Fruit fly (Drosophila melanogaster) whole organism, embryonic: ENCODE results near the gene in.

Experiments
- Atf6 ChIP-seq: fragments of 200-800 bp; sonication (Bioruptor generic); IDR thresholded peaks from 2 replicates; pipeline ENCODE4 v1.3.6; 2022; ENCODE audit warnings: missing biosample characterization, missing genetic modification characterization
- CG10147 ChIP-seq: fragments of 200-800 bp; sonication (Bioruptor generic); optimal IDR thresholded peaks from 2 replicates; lab custom pipeline; 2019; ENCODE audit warnings: missing biosample characterization, mild to moderate bottlenecking, missing genetic modification characterization, moderate library complexity
- CG10274 ChIP-seq: fragments of 200-800 bp; sonication (Bioruptor generic); optimal IDR thresholded peaks from 3 replicates; lab custom pipeline; 2017; ENCODE audit warnings: missing biosample characterization, mild to moderate bottlenecking, missing genetic modification characterization
- CG12236 ChIP-seq: fragments of 200-800 bp; sonication (Bioruptor generic); optimal IDR thresholded peaks from 2 replicates; lab custom pipeline; 2016; ENCODE audit warnings: missing biosample characterization, missing genetic modification characterization
- CG12942 ChIP-seq: fragments of 200-800 bp; sonication (Bioruptor generic); optimal IDR thresholded peaks from 3 replicates; lab custom pipeline; 2016; ENCODE audit warnings: missing biosample characterization, missing genetic modification characterization
- CG14667 ChIP-seq: fragments of 200-800 bp; sonication (Bioruptor generic); IDR thresholded peaks from 2 replicates; pipeline ENCODE4 v1.3.6; 2022; ENCODE audit warnings: missing biosample characterization, missing genetic modification characterization
- CG1529 ChIP-seq: fragments of 200-800 bp; sonication (Bioruptor generic); optimal IDR thresholded peaks from 3 replicates; lab custom pipeline; 2018; ENCODE audit warnings: missing biosample characterization, missing genetic modification characterization
- CG17359 ChIP-seq: fragments of 200-800 bp; sonication (Bioruptor generic); optimal IDR thresholded peaks from 3 replicates; lab custom pipeline; 2018; ENCODE audit warnings: missing biosample characterization, mild to moderate bottlenecking, missing genetic modification characterization, moderate library complexity
- CG18011 ChIP-seq: fragments of 200-800 bp; sonication (Bioruptor generic); optimal IDR thresholded peaks from 2 replicates; lab custom pipeline; 2017; ENCODE audit warnings: missing biosample characterization, missing genetic modification characterization, mild to moderate bottlenecking, moderate library complexity, missing genotype
- CG1832 ChIP-seq: fragments of 200-800 bp; sonication (Bioruptor generic); optimal IDR thresholded peaks from 2 replicates; lab custom pipeline; 2017; ENCODE audit warnings: missing biosample characterization, mild to moderate bottlenecking, missing genetic modification characterization, inconsistent platforms
- CG30431 ChIP-seq: fragments of 200-800 bp; sonication (Bioruptor generic); optimal IDR thresholded peaks from 2 replicates; lab custom pipeline; 2017; ENCODE audit warnings: missing biosample characterization, missing genetic modification characterization
- CG33213 ChIP-seq: fragments of 200-800 bp; sonication (Bioruptor generic); optimal IDR thresholded peaks from 3 replicates; lab custom pipeline; 2016; ENCODE audit warnings: missing biosample characterization, missing genetic modification characterization
- CG34422 ChIP-seq: fragments of 200-800 bp; sonication (Bioruptor generic); IDR thresholded peaks from 3 replicates; pipeline ENCODE4 v1.3.6; 2022; ENCODE audit warnings: missing biosample characterization, missing genetic modification characterization
- CG3726 ChIP-seq: fragments of 200-800 bp; sonication (Bioruptor generic); IDR thresholded peaks from 3 replicates; pipeline ENCODE4, ENCODE4 v1.3.6; 2022; ENCODE audit warnings: missing biosample characterization, missing genetic modification characterization
- CG3838 ChIP-seq: fragments of 200-800 bp; sonication (Bioruptor generic); optimal IDR thresholded peaks from 3 replicates; lab custom pipeline; 2016; ENCODE audit warnings: missing biosample characterization, missing genetic modification characterization
- CG6689 ChIP-seq: fragments of 200-800 bp; sonication (Bioruptor generic); IDR thresholded peaks from 2 replicates; pipeline ENCODE4 v1.3.6; 2022; ENCODE audit warnings: missing biosample characterization, missing genetic modification characterization
- CG6791 ChIP-seq: fragments of 200-800 bp; sonication (Bioruptor generic); IDR thresholded peaks from 3 replicates; pipeline ENCODE4 v1.3.6; 2022; ENCODE audit warnings: missing biosample characterization, missing genetic modification characterization; ENCODE audit not compliant: partially characterized antibody
- CG7987 ChIP-seq: fragments of 200-800 bp; sonication (Bioruptor generic); optimal IDR thresholded peaks from 2 replicates; lab custom pipeline; 2018; ENCODE audit warnings: missing biosample characterization, mild to moderate bottlenecking, missing genetic modification characterization, moderate library complexity
- CG9876 ChIP-seq: fragments of 200-800 bp; sonication (Bioruptor generic); optimal IDR thresholded peaks from 2 replicates; lab custom pipeline; 2016; ENCODE audit warnings: missing biosample characterization, missing genetic modification characterization
- Chrac-16 ChIP-seq: fragments of 200-800 bp; sonication (Bioruptor generic); optimal IDR thresholded peaks from 3 replicates; lab custom pipeline; 2016; ENCODE audit warnings: missing biosample characterization, missing genetic modification characterization
- CoRest ChIP-seq: fragments of 200-800 bp; sonication (Bioruptor generic); optimal IDR thresholded peaks from 3 replicates; lab custom pipeline; 2018; ENCODE audit warnings: missing biosample characterization, mild to moderate bottlenecking, missing genetic modification characterization, moderate library complexity
- D ChIP-seq, 2 experiments: fragments of 200-800 bp in 1 of 2; fragments of >200 bp in 1 of 2; sonication (Bioruptor generic) in 1 of 2; optimal IDR thresholded peaks; 2 replicates in 1 of 2; 3 replicates in 1 of 2; lab custom pipeline; 2017; ENCODE audit warnings: mild to moderate bottlenecking in 1 of 2, missing biosample characterization in 1 of 2, missing genetic modification characterization in 1 of 2, missing genetic modification reagents in 1 of 2
- Doc2 ChIP-seq: fragments of 200-800 bp; sonication (Bioruptor generic); IDR thresholded peaks from 2 replicates; pipeline ENCODE4 v1.3.6; 2022; ENCODE audit warnings: missing biosample characterization, missing genetic modification characterization
- Drgx ChIP-seq: fragments of 200-800 bp; sonication (Bioruptor generic); IDR thresholded peaks from 2 replicates; pipeline ENCODE4 v1.3.6; 2022; ENCODE audit warnings: missing biosample characterization, missing genetic modification characterization
- Ets97D ChIP-seq: fragments of 200-800 bp; sonication (Bioruptor generic); optimal IDR thresholded peaks from 3 replicates; lab custom pipeline; 2016; ENCODE audit warnings: missing biosample characterization, missing genetic modification characterization
- Gsc ChIP-seq: fragments of 200-800 bp; sonication (Bioruptor generic); IDR thresholded peaks from 2 replicates; pipeline ENCODE4 v1.3.6; 2022; ENCODE audit warnings: missing biosample characterization, missing genetic modification characterization
- HHEX ChIP-seq: fragments of 200-800 bp; sonication (Bioruptor generic); optimal IDR thresholded peaks from 3 replicates; lab custom pipeline; 2017; ENCODE audit warnings: missing biosample characterization, mild to moderate bottlenecking, missing genetic modification characterization, missing genetic modification reagents
- HLH3B ChIP-seq: fragments of 200-800 bp; sonication (Bioruptor generic); IDR thresholded peaks from 2 replicates; pipeline ENCODE4 v1.3.6; 2022; ENCODE audit warnings: missing biosample characterization, missing genetic modification characterization
- MESR4 ChIP-seq: fragments of 200-800 bp; sonication (Bioruptor generic); optimal IDR thresholded peaks from 2 replicates; lab custom pipeline; 2018; ENCODE audit warnings: missing biosample characterization, mild to moderate bottlenecking, missing genetic modification characterization, moderate library complexity
- Mad ChIP-seq: fragments of 200-800 bp; sonication (Bioruptor generic); optimal IDR thresholded peaks from 2 replicates; lab custom pipeline; 2016; ENCODE audit warnings: missing biosample characterization, missing genetic modification characterization
- Meics ChIP-seq: fragments of 200-800 bp; sonication (Bioruptor generic); optimal IDR thresholded peaks from 2 replicates; lab custom pipeline; 2017; ENCODE audit warnings: missing biosample characterization, mild to moderate bottlenecking, missing genetic modification characterization
- Mes4 ChIP-seq: fragments of 200-800 bp; sonication (Bioruptor generic); optimal IDR thresholded peaks from 2 replicates; lab custom pipeline; 2016; ENCODE audit warnings: missing biosample characterization, missing genetic modification characterization
- Oli ChIP-seq: fragments of 200-800 bp; sonication (Bioruptor generic); optimal IDR thresholded peaks from 2 replicates; lab custom pipeline; 2018; ENCODE audit warnings: missing biosample characterization, mild to moderate bottlenecking, missing genetic modification characterization, moderate library complexity
- cg ChIP-seq: fragments of 200-800 bp; sonication (Bioruptor generic); optimal IDR thresholded peaks from 3 replicates; lab custom pipeline; 2019; ENCODE audit warnings: missing biosample characterization, mild to moderate bottlenecking, missing genetic modification characterization, moderate library complexity
- ci ChIP-seq: fragments of 200-800 bp; sonication (Bioruptor generic); IDR thresholded peaks from 3 replicates; pipeline ENCODE4 v1.3.6; 2022; ENCODE audit warnings: missing biosample characterization, missing genetic modification characterization
- dysf ChIP-seq: fragments of 200-800 bp; sonication (Bioruptor generic); IDR thresholded peaks from 3 replicates; pipeline ENCODE4 v1.3.6; 2022; ENCODE audit warnings: missing biosample characterization, missing genetic modification characterization
- emc ChIP-seq: fragments of 200-800 bp; sonication (Bioruptor generic); optimal IDR thresholded peaks from 2 replicates; lab custom pipeline; 2016; ENCODE audit warnings: missing biosample characterization, missing genetic modification characterization
- exex ChIP-seq: fragments of 200-800 bp; sonication (Bioruptor generic); optimal IDR thresholded peaks from 4 replicates; lab custom pipeline; 2018; ENCODE audit warnings: missing biosample characterization, mild to moderate bottlenecking, missing genetic modification characterization, moderate library complexity
- fd3F ChIP-seq: fragments of 200-800 bp; sonication (Bioruptor generic); optimal IDR thresholded peaks from 2 replicates; lab custom pipeline; 2018; ENCODE audit warnings: missing biosample characterization, mild to moderate bottlenecking, missing genetic modification characterization, moderate library complexity
- grn ChIP-seq: fragments of 200-800 bp; sonication (Bioruptor generic); optimal IDR thresholded peaks from 3 replicates; lab custom pipeline; 2017; ENCODE audit warnings: missing biosample characterization, missing genetic modification characterization
- h ChIP-seq: fragments of >200 bp; optimal IDR thresholded peaks from 2 replicates; lab custom pipeline; 2017
- ind ChIP-seq: fragments of 200-800 bp; sonication (Bioruptor generic); optimal IDR thresholded peaks from 3 replicates; lab custom pipeline; 2016; ENCODE audit warnings: missing biosample characterization, missing genetic modification characterization
- klu ChIP-seq: fragments of 200-800 bp; sonication (Bioruptor generic); IDR thresholded peaks from 2 replicates; pipeline ENCODE4 v1.3.6; 2022; ENCODE audit warnings: missing biosample characterization, missing genetic modification characterization
- psq ChIP-seq: fragments of 200-800 bp; sonication (Bioruptor generic); optimal IDR thresholded peaks from 2 replicates; lab custom pipeline; 2017; ENCODE audit warnings: missing biosample characterization, missing genetic modification characterization
- salm ChIP-seq: fragments of 200-800 bp; sonication (Bioruptor generic); optimal IDR thresholded peaks from 2 replicates; lab custom pipeline; 2018; ENCODE audit warnings: missing biosample characterization, mild to moderate bottlenecking, missing genetic modification characterization
- sd ChIP-seq: fragments of 200-800 bp; sonication (Bioruptor generic); optimal IDR thresholded peaks from 3 replicates; lab custom pipeline; 2018; ENCODE audit warnings: missing biosample characterization, mild to moderate bottlenecking, missing genetic modification characterization, moderate library complexity
- so ChIP-seq: fragments of 200-800 bp; sonication (Bioruptor generic); IDR thresholded peaks from 3 replicates; pipeline ENCODE4 v1.3.6; 2022; ENCODE audit warnings: missing biosample characterization, missing genetic modification characterization
- tll ChIP-seq, 2 experiments: fragments of 200-800 bp in 1 of 2; fragments of >200 bp in 1 of 2; sonication (Bioruptor generic) in 1 of 2; optimal IDR thresholded peaks; 2 replicates each; lab custom pipeline; 2017 to 2019; ENCODE audit warnings: missing biosample characterization in 2 of 2, missing genetic modification characterization in 2 of 2, mild to moderate bottlenecking in 1 of 2, moderate library complexity in 1 of 2
- tna ChIP-seq: fragments of 200-800 bp; sonication (Bioruptor generic); IDR thresholded peaks from 2 replicates; pipeline ENCODE4 v1.3.6; 2022; ENCODE audit warnings: missing biosample characterization, missing genetic modification characterization; ENCODE audit not compliant: partially characterized antibody

The in gene

dm6 chr3L:20402665-20403492, 35.9 kb downstream of the in start (continued):
- TF ChIP-seq Mes4 (GFP tag; lab: Kevin White, UChicago) (no peak), fd3F (no peak), D (optimal IDR thresholded peaks at IDR 0.05; lab: Kevin White, UChicago) (peak; percentile 47), D (GFP tag; optimal IDR thresholded peaks at IDR 0.05; lab: Kevin White, UChicago) (peak; percentile 8), exex (no peak), HHEX (GFP tag; lab: Kevin White, UChicago) (no peak), Gsc (GFP tag; lab: Robert Waterston, UW) (no peak), CG1832 (no peak), tna (no peak), Drgx (GFP tag; lab: Robert Waterston, UW) (no peak), Doc2 (no peak), tll (GFP tag; optimal IDR thresholded peaks at IDR 0.05; lab: Kevin White, UChicago) (peak in 1 of 2 experiments; percentile 46), CG33213 (GFP tag; lab: Kevin White, UChicago) (no peak), Oli (tag; lab: Kevin White, UChicago) (peak; percentile 32), Ets97D (GFP tag; lab: Kevin White, UChicago) (no peak), klu (GFP tag; lab: Robert Waterston, UW) (no peak), ci (GFP tag; lab: Robert Waterston, UW) (no peak), Atf6 (GFP tag; lab: Robert Waterston, UW) (no peak), CG30431 (peak; percentile 30), h (lab: Kevin White, UChicago) (no peak), CG17359 (tag; lab: Kevin White, UChicago) (no peak), MESR4 (no peak), CG9876 (no peak), psq (no peak), CG14667 (GFP tag; lab: Robert Waterston, UW) (no peak), emc (GFP tag; lab: Kevin White, UChicago) (no peak), CoRest (tag; lab: Kevin White, UChicago) (peak; percentile 30), dysf (GFP tag; lab: Robert Waterston, UW) (no peak), CG3726 (no peak), CG3838 (GFP tag; lab: Kevin White, UChicago) (no peak), ind (no peak), CG1529 (no peak), CG12236 (GFP tag; lab: Kevin White, UChicago) (peak; percentile 6), HLH3B (GFP tag; lab: Robert Waterston, UW) (no peak), CG12942 (GFP tag; lab: Kevin White, UChicago) (no peak), grn (GFP tag; lab: Kevin White, UChicago) (no peak), Chrac-16 (GFP tag; lab: Kevin White, UChicago) (peak; percentile 5), cg (GFP tag; lab: Kevin White, UChicago) (no peak), salm (tag; lab: Kevin White, UChicago) (no peak), CG10147 (no peak), sd (no peak), CG6791 (0 out of 3 replicates have a peak, but pooled peaks have one; percentile 36), so (GFP tag; lab: Robert Waterston, UW) (no peak), CG18011 (GFP tag; lab: Kevin White, UChicago) (no peak), CG6689 (GFP tag; lab: Robert Waterston, UW) (peak; percentile 31; the same call in 1 of the 2 replicates), CG34422 (GFP tag; lab: Robert Waterston, UW) (no peak), CG7987 (GFP tag; lab: Kevin White, UChicago) (no peak), Meics (GFP tag; lab: Kevin White, UChicago) (no peak), CG10274 (GFP tag; lab: Kevin White, UChicago) (no peak), Mad (GFP tag; lab: Kevin White, UChicago) (peak; percentile 23)
